Worm (Caenorhabditis elegans) whole organism, L4 larva: Measurements from ENCODE around the gene F54F12.1.

Source experiments
- D1046.2 ChIP-seq: fragments of 200-800 bp; sonication (Bioruptor generic); IDR thresholded peaks from 2 replicates; pipeline ENCODE4 v1.3.6; 2022; ENCODE audit warnings: missing genetic modification characterization, missing compliant biosample characterization
- F26F4.8 ChIP-seq: fragments of 200-800 bp; sonication (Bioruptor generic); conservative IDR thresholded peaks from 2 replicates; pipeline ENCODE4 v1.3.6; 2022; ENCODE audit warnings: missing genetic modification characterization, missing compliant biosample characterization
- Y105C5A.15 ChIP-seq: fragments of 200-800 bp; sonication (Bioruptor generic); IDR thresholded peaks from 2 replicates; pipeline ENCODE4 v1.3.6; 2022; ENCODE audit warnings: missing genetic modification characterization, missing compliant biosample characterization
- ZK546.5 ChIP-seq, 2 experiments: sonication (generic microtip); optimal IDR thresholded peaks; 2 replicates each; lab custom pipeline; 2017; ENCODE audit warnings: missing biosample characterization in 2 of 2, missing genetic modification characterization in 2 of 2
- aha-1 ChIP-seq: fragments of 150-350 bp; peaks from one replicate; lab custom pipeline; 2014; ENCODE audit warnings: missing biosample characterization, missing genetic modification characterization
- aly-2 ChIP-seq: sonication (generic microtip); optimal IDR thresholded peaks from 2 replicates; lab custom pipeline; 2018; ENCODE audit warnings: missing biosample characterization, missing genetic modification characterization
- ama-1 ChIP-seq: fragments of 150-350 bp; optimal IDR thresholded peaks from 2 replicates; lab custom pipeline; 2014; ENCODE audit warnings: inconsistent platforms, mixed read lengths
- ceh-28 ChIP-seq: fragments of 150-350 bp; optimal IDR thresholded peaks from 2 replicates; lab custom pipeline; 2014; ENCODE audit warnings: missing biosample characterization, missing genetic modification reagents, missing genetic modification characterization
- ceh-44 ChIP-seq: fragments of 200-800 bp; sonication (Bioruptor generic); IDR thresholded peaks from 2 replicates; pipeline ENCODE4 v1.3.6; 2022; ENCODE audit warnings: missing genetic modification reagents, missing genetic modification characterization, missing compliant biosample characterization
- ceh-62 ChIP-seq: sonication (generic microtip); optimal IDR thresholded peaks from 2 replicates; lab custom pipeline; 2017; ENCODE audit warnings: missing biosample characterization, missing genetic modification characterization
- ceh-82 ChIP-seq: sonication (generic microtip); optimal IDR thresholded peaks from 2 replicates; lab custom pipeline; 2017; ENCODE audit warnings: missing biosample characterization, missing genetic modification characterization
- cey-2 ChIP-seq: sonication (generic microtip); optimal IDR thresholded peaks from 3 replicates; lab custom pipeline; 2017; ENCODE audit warnings: missing genetic modification characterization, mild to moderate bottlenecking, missing compliant biosample characterization, antibody characterized with exemption, borderline replicate concordance; ENCODE audit not compliant: insufficient read depth
- ctbp-1 ChIP-seq: fragments of 200-800 bp; sonication (Bioruptor generic); IDR thresholded peaks from 2 replicates; pipeline ENCODE4 v1.3.6; 2022; ENCODE audit warnings: missing genetic modification reagents, missing genetic modification characterization, missing compliant biosample characterization
- dmd-6 ChIP-seq: fragments of 200-800 bp; sonication (Bioruptor generic); IDR thresholded peaks from 2 replicates; pipeline ENCODE4 v1.3.6; 2022; ENCODE audit warnings: missing genetic modification reagents, missing genetic modification characterization, missing compliant biosample characterization
- dmd-9 ChIP-seq: fragments of 200-800 bp; sonication (Bioruptor generic); IDR thresholded peaks from 2 replicates; pipeline ENCODE4 v1.3.6; 2022; ENCODE audit warnings: missing genetic modification reagents, missing genetic modification characterization, missing compliant biosample characterization
- dpl-1 ChIP-seq: fragments of 150-350 bp; optimal IDR thresholded peaks from 2 replicates; lab custom pipeline; 2014; ENCODE audit warnings: missing biosample characterization, missing genetic modification reagents, missing genetic modification characterization
- duxl-1 ChIP-seq: sonication (generic microtip); optimal IDR thresholded peaks from 2 replicates; lab custom pipeline; 2016; ENCODE audit warnings: mild to moderate bottlenecking, missing genetic modification characterization, moderate library complexity, missing compliant biosample characterization; ENCODE audit not compliant: poor library complexity
- dve-1 ChIP-seq: sonication (generic microtip); optimal IDR thresholded peaks from 2 replicates; lab custom pipeline; 2017; ENCODE audit warnings: antibody characterized with exemption, mild to moderate bottlenecking, missing genetic modification characterization, missing compliant biosample characterization; ENCODE audit not compliant: insufficient read depth
- fos-1 ChIP-seq: fragments of 150-350 bp; optimal IDR thresholded peaks from 2 replicates; lab custom pipeline; 2014; ENCODE audit warnings: missing biosample characterization, missing genetic modification characterization
- hif-1 ChIP-seq, 2 experiments: sonication (generic microtip); optimal IDR thresholded peaks; 2 replicates each; lab custom pipeline; 2016 to 2017; ENCODE audit warnings: missing compliant biosample characterization in 2 of 2, missing genetic modification characterization in 2 of 2, missing genetic modification reagents in 2 of 2, missing genotype in 2 of 2, mild to moderate bottlenecking in 1 of 2
- jun-1 ChIP-seq: fragments of 150-350 bp; optimal IDR thresholded peaks from 2 replicates; lab custom pipeline; 2014; ENCODE audit warnings: missing biosample characterization, missing genetic modification reagents, missing genetic modification characterization
- lim-7 ChIP-seq: fragments of 200-800 bp; sonication (Bioruptor generic); IDR thresholded peaks from 2 replicates; pipeline ENCODE4 v1.3.6; 2022; ENCODE audit warnings: missing genetic modification characterization, missing compliant biosample characterization
- lin-1 ChIP-seq: fragments of 200-800 bp; sonication (Bioruptor generic); IDR thresholded peaks from 2 replicates; pipeline ENCODE4 v1.3.6; 2022; ENCODE audit warnings: missing genetic modification reagents, missing genetic modification characterization, missing compliant biosample characterization
- lin-29 ChIP-seq: fragments of 200-800 bp; sonication (Bioruptor generic); IDR thresholded peaks from 2 replicates; pipeline ENCODE4 v1.3.6; 2022; ENCODE audit warnings: missing genetic modification reagents, missing genetic modification characterization, missing compliant biosample characterization
- lsy-2 ChIP-seq, 2 experiments: fragments of 150-350 bp in 1 of 2; sonication (generic microtip) in 1 of 2; optimal IDR thresholded peaks; 2 replicates each; lab custom pipeline; 2014 to 2017; ENCODE audit warnings: missing biosample characterization in 2 of 2, missing genetic modification characterization in 2 of 2
- mdl-1 ChIP-seq, 2 experiments: fragments of 150-350 bp in 1 of 2; sonication (generic microtip) in 1 of 2; optimal IDR thresholded peaks; 2 replicates each; lab custom pipeline; 2014 to 2017; ENCODE audit warnings: missing biosample characterization in 2 of 2, missing genetic modification characterization in 2 of 2
- mxl-3 ChIP-seq: fragments of 200-800 bp; sonication (Bioruptor generic); optimal IDR thresholded peaks from 2 replicates; lab custom pipeline; 2018; ENCODE audit warnings: mild to moderate bottlenecking, missing genetic modification characterization, missing compliant biosample characterization
- nhr-102 ChIP-seq: sonication (generic microtip); optimal IDR thresholded peaks from 2 replicates; lab custom pipeline; 2016; ENCODE audit warnings: mild to moderate bottlenecking, missing genetic modification characterization, moderate library complexity, missing compliant biosample characterization
- nhr-41 ChIP-seq: fragments of 200-800 bp; sonication (Bioruptor generic); IDR thresholded peaks from 2 replicates; pipeline ENCODE4 v1.3.6; 2022; ENCODE audit warnings: missing genetic modification reagents, missing genetic modification characterization, missing compliant biosample characterization
- nhr-42 ChIP-seq: fragments of 200-800 bp; sonication (Bioruptor generic); IDR thresholded peaks from 2 replicates; pipeline ENCODE4 v1.3.6; 2022; ENCODE audit warnings: missing genetic modification characterization, missing compliant biosample characterization
- nhr-77 ChIP-seq: fragments of 150-350 bp; optimal IDR thresholded peaks from 2 replicates; lab custom pipeline; 2014; ENCODE audit warnings: missing biosample characterization, missing genetic modification characterization
- rbr-2 ChIP-seq: sonication (generic microtip); optimal IDR thresholded peaks from 2 replicates; lab custom pipeline; 2016; ENCODE audit warnings: missing genotype, missing genetic modification characterization, missing compliant biosample characterization
- set-16 ChIP-seq: fragments of 200-800 bp; sonication (Bioruptor generic); IDR thresholded peaks from 2 replicates; pipeline ENCODE4 v1.3.6; 2022; ENCODE audit warnings: missing genetic modification reagents, missing genetic modification characterization, missing compliant biosample characterization
- skn-1 ChIP-seq: fragments of 150-350 bp; optimal IDR thresholded peaks from 2 replicates; lab custom pipeline; 2014; ENCODE audit warnings: missing biosample characterization, missing genetic modification characterization
- snpc-1.2 ChIP-seq: fragments of 200-800 bp; sonication (Bioruptor generic); IDR thresholded peaks from 2 replicates; pipeline ENCODE4 v1.3.6; 2022; ENCODE audit warnings: missing genetic modification reagents, missing genetic modification characterization, missing compliant biosample characterization
- spr-1 ChIP-seq: sonication (generic microtip); optimal IDR thresholded peaks from 2 replicates; lab custom pipeline; 2016; ENCODE audit warnings: mild to moderate bottlenecking, missing genetic modification characterization, missing compliant biosample characterization
- tra-1 ChIP-seq: fragments of 200-800 bp; sonication (Bioruptor generic); IDR thresholded peaks from 2 replicates; pipeline ENCODE4 v1.3.6; 2022; ENCODE audit warnings: missing genetic modification reagents, missing genetic modification characterization, missing compliant biosample characterization
- unc-39 ChIP-seq: sonication (generic microtip); optimal IDR thresholded peaks from 2 replicates; lab custom pipeline; 2017; ENCODE audit warnings: missing biosample characterization, missing genetic modification characterization
- zag-1 ChIP-seq: fragments of 150-350 bp; optimal IDR thresholded peaks from 2 replicates; lab custom pipeline; 2014; ENCODE audit warnings: missing biosample characterization, missing genetic modification characterization
- zip-2 ChIP-seq: fragments of 150-350 bp; optimal IDR thresholded peaks from 2 replicates; lab custom pipeline; 2014; ENCODE audit warnings: missing biosample characterization, missing genetic modification characterization

Gene F54F12.1

DNA sequence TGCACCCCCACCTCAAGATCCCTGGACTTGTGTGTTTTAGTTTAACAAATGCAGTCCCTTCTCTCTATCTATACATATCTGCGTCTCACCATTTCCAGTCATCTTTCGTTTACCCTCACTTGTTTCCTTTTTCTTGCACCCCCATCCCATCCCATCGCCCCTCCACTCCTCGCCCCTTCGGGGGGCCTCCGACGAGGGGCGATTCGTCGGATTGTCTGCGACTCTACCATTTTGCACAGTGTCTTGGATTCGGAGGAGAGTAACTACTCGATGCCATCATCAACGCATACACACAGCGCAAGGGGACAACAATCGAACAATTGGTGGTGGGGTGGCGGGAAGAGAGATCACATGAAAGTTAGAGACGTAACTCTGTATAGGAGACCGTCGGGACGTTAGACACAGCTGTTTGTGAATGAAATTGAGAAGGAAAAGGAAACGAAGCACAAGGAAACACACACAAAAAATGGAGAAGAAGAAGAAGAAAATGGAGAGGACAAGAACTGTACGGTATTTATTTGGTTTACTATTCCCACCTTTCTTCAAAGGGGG is 7.2 kb upstream of the F54F12.1 start (continued):
- peak; percentile 23; the same call in 1 of the 2 replicates for TF ChIP-seq nhr-41 (GFP tag; lab: Robert Waterston, UW)
- TF ChIP-seq hif-1 (tag; optimal IDR thresholded peaks at IDR 0.05; lab: Kevin White, UChicago) = peak; percentile 9 to 67
- TF ChIP-seq ceh-62 (tag; lab: Kevin White, UChicago) = no peak
- no peak for TF ChIP-seq cey-2 (tag; lab: Kevin White, UChicago)
- TF ChIP-seq zag-1 (tag; lab: Kevin White, UChicago) = peak; percentile 28
- TF ChIP-seq skn-1 (tag; lab: Kevin White, UChicago) = no peak
- peak; percentile 93 for TF ChIP-seq dve-1 (tag; lab: Kevin White, UChicago)
- TF ChIP-seq duxl-1 (tag; lab: Kevin White, UChicago) = peak; percentile 73
- no peak for TF ChIP-seq D1046.2 (GFP tag; lab: Robert Waterston, UW)
- peak; percentile 72 for TF ChIP-seq dmd-6 (GFP tag; lab: Robert Waterston, UW)
- peak; percentile 94 for TF ChIP-seq mxl-3 (GFP tag; lab: Kevin White, UChicago)
- peak; percentile 88 for TF ChIP-seq jun-1 (tag; lab: Kevin White, UChicago)
- no peak for TF ChIP-seq nhr-42 (GFP tag; lab: Robert Waterston, UW)
- TF ChIP-seq F26F4.8 (GFP tag; lab: Robert Waterston, UW) = no peak
- peak; percentile 78 for TF ChIP-seq nhr-77 (tag; lab: Kevin White, UChicago)
- TF ChIP-seq nhr-102 = peak; percentile 72
- TF ChIP-seq ceh-44 = no peak
- peak; percentile 85 to 96 for TF ChIP-seq mdl-1 (tag; optimal IDR thresholded peaks at IDR 0.05; lab: Kevin White, UChicago)
- peak; percentile 55 for TF ChIP-seq tra-1 (GFP tag; lab: Robert Waterston, UW)
- TF ChIP-seq lsy-2 (tag; optimal IDR thresholded peaks at IDR 0.05; lab: Kevin White, UChicago) = peak; percentile 87 to 89
- TF ChIP-seq lim-7 (GFP tag; lab: Robert Waterston, UW) = peak; percentile 19; the same call in 1 of the 2 replicates
- TF ChIP-seq zip-2 = no peak
- no peak for TF ChIP-seq ama-1 (lab: Kevin White, UChicago)
- TF ChIP-seq fos-1 (tag; lab: Kevin White, UChicago) = no peak
- TF ChIP-seq ZK546.5 (tag; optimal IDR thresholded peaks at IDR 0.05; lab: Kevin White, UChicago) = no peak
- TF ChIP-seq ceh-28 = peak; percentile 82
- no peak for TF ChIP-seq snpc-1.2 (GFP tag; lab: Robert Waterston, UW)
- no peak for TF ChIP-seq lin-29 (GFP tag; lab: Robert Waterston, UW)
- peak; percentile 59; the same call in 1 of the 2 replicates for TF ChIP-seq lin-1
- TF ChIP-seq aly-2 (tag; lab: Kevin White, UChicago) = no peak

DNA sequence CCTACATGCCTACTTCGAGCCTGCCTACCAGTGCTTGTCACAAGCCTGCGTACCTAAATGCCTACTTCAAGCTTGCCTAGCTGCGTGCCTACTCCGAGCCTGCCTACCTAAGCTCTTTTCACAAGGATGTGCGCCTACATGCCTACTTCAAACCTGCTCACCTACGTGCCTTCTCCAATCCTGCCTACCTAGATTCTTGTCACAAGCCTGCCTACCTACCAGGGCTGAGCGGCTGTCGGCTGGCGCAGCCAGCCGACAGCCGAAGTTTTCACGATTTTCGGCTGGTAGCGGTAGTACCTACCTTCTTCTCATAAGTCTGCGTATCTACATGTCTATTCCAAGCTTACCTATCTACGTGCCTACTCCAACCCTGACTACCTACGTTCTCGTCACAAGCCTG is 6.5 kb upstream of the F54F12.1 start:
- TF ChIP-seq Y105C5A.15 (GFP tag; lab: Robert Waterston, UW) (no peak), nhr-41 (GFP tag; lab: Robert Waterston, UW) (no peak), aha-1 (tag; lab: Kevin White, UChicago) (peak; percentile 61), set-16 (GFP tag; lab: Robert Waterston, UW) (peak; percentile 56), spr-1 (no peak), ctbp-1 (GFP tag; lab: Robert Waterston, UW) (no peak), rbr-2 (tag; lab: Kevin White, UChicago) (no peak), cey-2 (tag; lab: Kevin White, UChicago) (no peak), duxl-1 (tag; lab: Kevin White, UChicago) (no peak), dpl-1 (no peak), D1046.2 (GFP tag; lab: Robert Waterston, UW) (no peak), unc-39 (tag; lab: Kevin White, UChicago) (no peak), dmd-6 (GFP tag; lab: Robert Waterston, UW) (no peak), dmd-9 (no peak), ceh-82 (tag; lab: Kevin White, UChicago) (no peak)
